Worm (Caenorhabditis elegans): ENCODE data around the gene sma-4.

- no peak for TF ChIP-seq lin-13 (GFP tag; optimal IDR thresholded peaks at IDR 0.05)
- TF ChIP-seq fos-1 (tag; optimal IDR thresholded peaks at IDR 0.05), result no peak
- TF ChIP-seq aha-1 (tag; optimal IDR thresholded peaks at IDR 0.05), result no peak
- no peak for TF ChIP-seq grh-1 (GFP tag; IDR thresholded peaks at IDR 0.05)
- TF ChIP-seq zip-4 (GFP tag; optimal IDR thresholded peaks at IDR 0.05), result no peak
- TF ChIP-seq egl-27 (tag; optimal IDR thresholded peaks at IDR 0.05), result no peak
Measured at ce11 chrIII:5839147-5839546, 23.1 kb downstream of the sma-4 start.
